Worm (Caenorhabditis elegans): ENCODE measurements around the gene taf-3.

taf-3 gene

ce11 chrX:16290536-16290935 is 41.7 kb upstream of the taf-3 start:
- TF ChIP-seq madf-2 (tag; optimal IDR thresholded peaks at IDR 0.05) (no peak), pqm-1 (tag; optimal IDR thresholded peaks at IDR 0.05) (no peak), sox-2 (GFP tag; IDR thresholded peaks at IDR 0.05) (no peak), ceh-30 (tag; optimal IDR thresholded peaks at IDR 0.05) (no peak), K02D7.2 (tag; optimal IDR thresholded peaks at IDR 0.05) (no peak), ceh-34 (tag; optimal IDR thresholded peaks at IDR 0.05) (no peak), tbx-2 (tag; optimal IDR thresholded peaks at IDR 0.05) (no peak), pros-1 (tag; optimal IDR thresholded peaks at IDR 0.05) (no peak), unc-3 (GFP tag; conservative IDR thresholded peaks at IDR 0.05) (no peak), unc-3 (tag; optimal IDR thresholded peaks at IDR 0.05) (no peak), pax-1 (tag; optimal IDR thresholded peaks at IDR 0.05) (no peak), eyg-1 (tag; optimal IDR thresholded peaks at IDR 0.05) (no peak), pag-3 (tag; optimal IDR thresholded peaks at IDR 0.05; ENCODE audit: borderline replicate concordance) (no peak), ttx-3 (tag; optimal IDR thresholded peaks at IDR 0.05) (no peak), tbx-7 (tag; optimal IDR thresholded peaks at IDR 0.05) (no peak)

DNA sequence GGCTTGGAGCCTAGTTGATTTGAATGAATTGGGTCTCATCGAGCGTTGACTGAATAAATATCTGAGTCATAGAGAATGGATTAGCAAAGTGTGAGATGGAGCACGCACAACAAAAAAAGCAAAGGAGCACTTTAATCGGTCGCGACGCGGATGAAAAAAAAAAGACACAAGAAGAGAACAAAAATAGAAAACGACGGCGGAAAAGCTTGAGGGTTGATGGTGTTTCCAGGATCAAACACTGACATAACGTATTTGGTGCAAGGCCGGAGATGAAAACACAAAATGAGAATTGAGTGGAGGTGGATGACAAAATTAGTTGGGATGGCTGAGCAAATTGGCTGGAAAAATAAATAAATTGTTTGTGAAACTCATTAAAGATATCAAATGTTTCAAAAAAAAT is 39.3 kb upstream of the taf-3 start, which contains the start of gene F52E10.4:
TSS of gene F52E10.4 (minus strand) at position 101 of the 400 bp plus-strand sequence.
- TF ChIP-seq unc-42 (tag; optimal IDR thresholded peaks at IDR 0.05) (no peak), fkh-6 (tag; optimal IDR thresholded peaks at IDR 0.05) (no peak), ceh-48 (tag; optimal IDR thresholded peaks at IDR 0.05) (no peak), ceh-31 (tag; optimal IDR thresholded peaks at IDR 0.05) (no peak), eyg-1 (tag; optimal IDR thresholded peaks at IDR 0.05) (no peak), pha-4 (tag; optimal IDR thresholded peaks at IDR 0.05) (no peak), hlh-8 (tag; optimal IDR thresholded peaks at IDR 0.05) (no peak), madf-2 (tag; optimal IDR thresholded peaks at IDR 0.05) (no peak), mec-3 (tag; optimal IDR thresholded peaks at IDR 0.05; ENCODE audit: borderline replicate concordance) (no peak), unc-55 (GFP tag; optimal IDR thresholded peaks at IDR 0.05) (no peak), lin-11 (tag; optimal IDR thresholded peaks at IDR 0.05) (no peak), hlh-6 (tag; optimal IDR thresholded peaks at IDR 0.05) (no peak)

DNA sequence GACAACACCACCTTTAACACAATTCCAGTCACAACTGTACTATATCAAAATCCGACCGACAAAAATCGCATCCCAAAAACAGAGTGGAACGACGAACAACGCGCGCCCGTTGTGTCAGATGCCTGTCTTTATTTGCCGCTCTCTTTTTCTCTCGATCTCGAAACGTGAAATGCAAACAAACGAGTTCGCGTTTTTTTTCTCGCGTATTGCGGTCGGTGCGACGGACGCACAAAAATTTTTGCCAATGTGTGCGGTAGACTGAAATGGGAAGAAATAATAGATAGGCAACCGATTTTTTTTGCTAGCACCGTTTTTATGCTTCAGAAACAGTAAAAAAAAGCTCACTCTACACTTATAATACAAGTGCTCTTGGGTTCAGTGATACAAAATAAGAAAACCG is 35.1 kb upstream of the taf-3 start:
- TF ChIP-seq fkh-6 (tag; optimal IDR thresholded peaks at IDR 0.05) (no peak), syd-9 (tag; optimal IDR thresholded peaks at IDR 0.05) (no peak), C08G9.2 (tag; optimal IDR thresholded peaks at IDR 0.05) (no peak), Y22D7AL.16 (tag; optimal IDR thresholded peaks at IDR 0.05) (no peak), eyg-1 (tag; optimal IDR thresholded peaks at IDR 0.05) (no peak)

- no peak for TF ChIP-seq ttx-3 (tag; optimal IDR thresholded peaks at IDR 0.05)
- no peak for TF ChIP-seq zip-5 (tag; optimal IDR thresholded peaks at IDR 0.05)
- no peak for TF ChIP-seq ceh-19 (GFP tag; optimal IDR thresholded peaks at IDR 0.05)
- TF ChIP-seq ztf-16 (tag; optimal IDR thresholded peaks at IDR 0.05): peak; percentile 3
- TF ChIP-seq ceh-30 (tag; optimal IDR thresholded peaks at IDR 0.05): no peak
- no peak for TF ChIP-seq ceh-22 (tag; optimal IDR thresholded peaks at IDR 0.05)
- no peak for TF ChIP-seq elt-4 (tag; optimal IDR thresholded peaks at IDR 0.05)
- TF ChIP-seq hlh-13 (GFP tag; optimal IDR thresholded peaks at IDR 0.05): no peak
- TF ChIP-seq sox-2 (GFP tag; IDR thresholded peaks at IDR 0.05): no peak
- TF ChIP-seq fkh-10 (GFP tag; optimal IDR thresholded peaks at IDR 0.05): no peak
- TF ChIP-seq dmd-4 (tag; optimal IDR thresholded peaks at IDR 0.05; ENCODE audit: borderline replicate concordance): no peak
- TF ChIP-seq Y22D7AL.16 (tag; optimal IDR thresholded peaks at IDR 0.05): no peak
- TF ChIP-seq lin-11 (tag; optimal IDR thresholded peaks at IDR 0.05): peak; percentile 8
- no peak for TF ChIP-seq unc-86 (tag; optimal IDR thresholded peaks at IDR 0.05)
- no peak for TF ChIP-seq ahr-1 (tag; optimal IDR thresholded peaks at IDR 0.05)
- TF ChIP-seq unc-3 (GFP tag; conservative IDR thresholded peaks at IDR 0.05): no peak
- TF ChIP-seq unc-3 (tag; optimal IDR thresholded peaks at IDR 0.05): no peak
- no peak for TF ChIP-seq pag-3 (tag; optimal IDR thresholded peaks at IDR 0.05; ENCODE audit: borderline replicate concordance)
- TF ChIP-seq F13H6.1 (tag; optimal IDR thresholded peaks at IDR 0.05): no peak
- TF ChIP-seq pax-1 (tag; optimal IDR thresholded peaks at IDR 0.05): no peak
- TF ChIP-seq odd-2 (tag; optimal IDR thresholded peaks at IDR 0.05): no peak
- no peak for TF ChIP-seq ceh-24 (tag; optimal IDR thresholded peaks at IDR 0.05)
- TF ChIP-seq K02D7.2 (tag; optimal IDR thresholded peaks at IDR 0.05): no peak
- TF ChIP-seq ceh-14 (tag; optimal IDR thresholded peaks at IDR 0.05): peak; percentile 21
- peak; percentile 17 for TF ChIP-seq C08G9.2 (tag; optimal IDR thresholded peaks at IDR 0.05)
- no peak for TF ChIP-seq pha-2 (tag; optimal IDR thresholded peaks at IDR 0.05)
- peak; percentile 37 for TF ChIP-seq che-1 (tag; optimal IDR thresholded peaks at IDR 0.05)
- TF ChIP-seq ceh-48 (tag; optimal IDR thresholded peaks at IDR 0.05): no peak
- no peak for TF ChIP-seq ceh-45 (GFP tag; IDR thresholded peaks at IDR 0.05)
- no peak for TF ChIP-seq hlh-30 (tag; optimal IDR thresholded peaks at IDR 0.05; ENCODE audit: insufficient read depth)
- TF ChIP-seq fax-1 (tag; optimal IDR thresholded peaks at IDR 0.05): peak; percentile 26
Observed at ce11 chrX:16298173-16298572, 34.1 kb upstream of the taf-3 start.

Measured in whole organism, late embryonic.